ENCODE assay signal across 5 worm cellular contexts in genomic region chrIV:5393566-5393965, ce11.
TF ChIP-seq lines count a peak whose summit lies in the region.

No protein-coding gene starts in this region.

TF ChIP-seq in whole organism, L1 larva, 84 proteins besides CTCF, POLR2A, EP300 and RAD21:
- TF ChIP-seq pax-3 (tag; optimal IDR thresholded peaks at IDR 0.05; lab: Kevin White, UChicago) (no peak), unc-130 (tag; optimal IDR thresholded peaks at IDR 0.05; lab: Kevin White, UChicago) (no peak), ceh-88 (GFP tag; IDR thresholded peaks at IDR 0.05; lab: Robert Waterston, UW) (no peak), elt-3 (tag; optimal IDR thresholded peaks at IDR 0.05; lab: Kevin White, UChicago) (no peak), nhr-71 (tag; optimal IDR thresholded peaks at IDR 0.05; lab: Kevin White, UChicago) (peak; percentile 18), hlh-4 (tag; optimal IDR thresholded peaks at IDR 0.05; lab: Kevin White, UChicago) (no peak), ceh-90 (tag; optimal IDR thresholded peaks at IDR 0.05; lab: Kevin White, UChicago) (no peak), lin-14 (GFP tag; optimal IDR thresholded peaks at IDR 0.05; lab: Kevin White, UChicago) (no peak), lin-35 (GFP tag; optimal IDR thresholded peaks at IDR 0.05; lab: Kevin White, UChicago) (peak in 1 of 2 experiments; percentile 43), C04F5.9 (tag; optimal IDR thresholded peaks at IDR 0.05; lab: Kevin White, UChicago) (no peak), elt-2 (tag; optimal IDR thresholded peaks at IDR 0.05; lab: Kevin White, UChicago) (peak; percentile 54), nhr-19 (GFP tag; conservative IDR thresholded peaks at IDR 0.05; lab: Robert Waterston, UW) (no peak), mdl-1 (tag; optimal IDR thresholded peaks at IDR 0.05; lab: Kevin White, UChicago) (no peak), aha-1 (tag; optimal IDR thresholded peaks at IDR 0.05; lab: Kevin White, UChicago) (no peak), lin-15B (tag; optimal IDR thresholded peaks at IDR 0.05; lab: Kevin White, UChicago) (no peak), C34B4.2 (tag; optimal IDR thresholded peaks at IDR 0.05; lab: Kevin White, UChicago) (no peak), blmp-1 (tag; optimal IDR thresholded peaks at IDR 0.05; lab: Kevin White, UChicago) (no peak), alr-1 (tag; optimal IDR thresholded peaks at IDR 0.05; lab: Kevin White, UChicago; ENCODE audit: borderline replicate concordance) (no peak), ets-5 (GFP tag; IDR thresholded peaks at IDR 0.05; lab: Robert Waterston, UW) (no peak)

TF ChIP-seq in whole organism, L2 larva, 48 proteins besides CTCF, POLR2A, EP300 and RAD21:
- peak; percentile 16 for TF ChIP-seq sma-9 (GFP tag; optimal IDR thresholded peaks at IDR 0.05; lab: Kevin White, UChicago)
- TF ChIP-seq sma-9 (tag; optimal IDR thresholded peaks at IDR 0.05; lab: Kevin White, UChicago): no peak
- TF ChIP-seq nhr-21 (tag; optimal IDR thresholded peaks at IDR 0.05; lab: Kevin White, UChicago): no peak
- TF ChIP-seq snpc-4 (tag; optimal IDR thresholded peaks at IDR 0.05; lab: Kevin White, UChicago): no peak
- no peak for TF ChIP-seq elt-3 (tag; optimal IDR thresholded peaks at IDR 0.05; lab: Kevin White, UChicago)
- peak; percentile 19 for TF ChIP-seq fos-1 (tag; optimal IDR thresholded peaks at IDR 0.05; lab: Kevin White, UChicago)
- TF ChIP-seq gmeb-1 (tag; optimal IDR thresholded peaks at IDR 0.05; lab: Kevin White, UChicago): peak; percentile 40
- TF ChIP-seq lsy-2 (tag; optimal IDR thresholded peaks at IDR 0.05; lab: Kevin White, UChicago): no peak

TF ChIP-seq in whole organism, L3 larva, 47 proteins besides CTCF, POLR2A, EP300 and RAD21:
- no peak for TF ChIP-seq ceh-82 (tag; optimal IDR thresholded peaks at IDR 0.05; lab: Kevin White, UChicago)
- TF ChIP-seq elt-2 (tag; optimal IDR thresholded peaks at IDR 0.05; lab: Kevin White, UChicago): peak; percentile 68
- no peak for TF ChIP-seq egl-5 (tag; optimal IDR thresholded peaks at IDR 0.05; lab: Kevin White, UChicago)
- peak; percentile 51 for TF ChIP-seq pha-4 (tag; optimal IDR thresholded peaks at IDR 0.05; lab: Kevin White, UChicago)
- peak; percentile 61 for TF ChIP-seq pqm-1 (tag; optimal IDR thresholded peaks at IDR 0.05; lab: Kevin White, UChicago)

TF ChIP-seq in whole organism, L4 larva, 104 proteins besides CTCF, POLR2A, EP300 and RAD21:
- no peak for TF ChIP-seq rbr-2 (tag; optimal IDR thresholded peaks at IDR 0.05; lab: Kevin White, UChicago)
- TF ChIP-seq hlh-11 (tag; optimal IDR thresholded peaks at IDR 0.05; lab: Kevin White, UChicago): peak; percentile 39
- peak; percentile 22 for TF ChIP-seq nhr-77 (tag; optimal IDR thresholded peaks at IDR 0.05; lab: Kevin White, UChicago)
- peak; percentile 53 for TF ChIP-seq ama-1 (optimal IDR thresholded peaks at IDR 0.05; lab: Kevin White, UChicago)
- peak; percentile 31 for TF ChIP-seq duxl-1 (tag; optimal IDR thresholded peaks at IDR 0.05; lab: Kevin White, UChicago; ENCODE audit: poor library complexity)
- TF ChIP-seq F49E8.2 (tag; optimal IDR thresholded peaks at IDR 0.05; lab: Kevin White, UChicago; ENCODE audit: borderline replicate concordance): no peak
- peak; percentile 63 for TF ChIP-seq mdt-29 (GFP tag; IDR thresholded peaks at IDR 0.05; lab: Robert Waterston, UW)
- TF ChIP-seq zfp-2 (tag; optimal IDR thresholded peaks at IDR 0.05; lab: Kevin White, UChicago): no peak
- peak; percentile 62 for TF ChIP-seq hlh-30 (tag; optimal IDR thresholded peaks at IDR 0.05; lab: Kevin White, UChicago; ENCODE audit: insufficient read depth)
- TF ChIP-seq F10B5.3 (tag; optimal IDR thresholded peaks at IDR 0.05; lab: Kevin White, UChicago): no peak
- TF ChIP-seq pha-4 (GFP tag; IDR thresholded peaks at IDR 0.05; lab: Robert Waterston, UW): 0 out of 2 replicates have a peak, but pooled peaks have one; percentile 17
- TF ChIP-seq pha-4 (tag; optimal IDR thresholded peaks at IDR 0.05; lab: Kevin White, UChicago): no peak
- TF ChIP-seq mes-2 (tag; optimal IDR thresholded peaks at IDR 0.05; lab: Kevin White, UChicago; ENCODE audit: poor library complexity, severe bottlenecking): peak; percentile 16
- TF ChIP-seq dve-1 (tag; optimal IDR thresholded peaks at IDR 0.05; lab: Kevin White, UChicago; ENCODE audit: insufficient read depth): peak; percentile 71
- TF ChIP-seq mep-1 (tag; optimal IDR thresholded peaks at IDR 0.05; lab: Kevin White, UChicago): peak; percentile 21
- TF ChIP-seq mxl-3 (GFP tag; optimal IDR thresholded peaks at IDR 0.05; lab: Kevin White, UChicago): no peak
- peak; percentile 56 for TF ChIP-seq dmd-6 (GFP tag; IDR thresholded peaks at IDR 0.05; lab: Robert Waterston, UW)
- no peak for TF ChIP-seq Y75B8A.6 (GFP tag; IDR thresholded peaks at IDR 0.05; lab: Robert Waterston, UW)
- TF ChIP-seq nhr-10 (tag; optimal IDR thresholded peaks at IDR 0.05; lab: Kevin White, UChicago): no peak
- TF ChIP-seq pqm-1 (tag; optimal IDR thresholded peaks at IDR 0.05; lab: Kevin White, UChicago): peak; percentile 22
- peak; percentile 34; the same call in 1 of the 2 replicates for TF ChIP-seq lin-38 (GFP tag; IDR thresholded peaks at IDR 0.05; lab: Robert Waterston, UW)
- TF ChIP-seq ztf-7 (tag; optimal IDR thresholded peaks at IDR 0.05; lab: Kevin White, UChicago): no peak
- no peak for TF ChIP-seq daf-16 (GFP tag; optimal IDR thresholded peaks at IDR 0.05; lab: Kevin White, UChicago)
- peak; percentile 76 for TF ChIP-seq daf-16 (tag; optimal IDR thresholded peaks at IDR 0.05; lab: Kevin White, UChicago)
- peak; percentile 39 for TF ChIP-seq nhr-28 (tag; optimal IDR thresholded peaks at IDR 0.05; lab: Kevin White, UChicago)

TF ChIP-seq in whole organism, young adult, 124 proteins besides CTCF, POLR2A, EP300 and RAD21:
- TF ChIP-seq nfya-2 (GFP tag; IDR thresholded peaks at IDR 0.05; lab: Robert Waterston, UW) (no peak), cebp-2 (GFP tag; IDR thresholded peaks at IDR 0.05; lab: Robert Waterston, UW) (no peak), B0336.3 (GFP tag; IDR thresholded peaks at IDR 0.05; lab: Robert Waterston, UW) (0 out of 2 replicates have a peak, but pooled peaks have one; percentile 10), F57A8.1 (GFP tag; optimal IDR thresholded peaks at IDR 0.05; lab: Kevin White, UChicago) (no peak), somi-1 (GFP tag; optimal IDR thresholded peaks at IDR 0.05; lab: Kevin White, UChicago) (no peak), cebp-1 (GFP tag; IDR thresholded peaks at IDR 0.05; lab: Robert Waterston, UW) (no peak), cebp-1 (tag; optimal IDR thresholded peaks at IDR 0.05; lab: Kevin White, UChicago) (no peak), madf-10 (tag; optimal IDR thresholded peaks at IDR 0.05; lab: Kevin White, UChicago) (no peak), mel-28 (tag; optimal IDR thresholded peaks at IDR 0.05; lab: Kevin White, UChicago; ENCODE audit: borderline replicate concordance) (no peak), ztf-22 (GFP tag; optimal IDR thresholded peaks at IDR 0.05; lab: Kevin White, UChicago) (no peak), efl-1 (GFP tag; optimal IDR thresholded peaks at IDR 0.05; lab: Kevin White, UChicago) (no peak), hlh-12 (tag; optimal IDR thresholded peaks at IDR 0.05; lab: Kevin White, UChicago) (no peak), repo-1 (tag; optimal IDR thresholded peaks at IDR 0.05; lab: Kevin White, UChicago) (no peak), nhr-80 (tag; optimal IDR thresholded peaks at IDR 0.05; lab: Kevin White, UChicago) (peak; percentile 43), Y79H2A.3 (GFP tag; conservative IDR thresholded peaks at IDR 0.05; lab: Robert Waterston, UW) (no peak), lin-54 (GFP tag; optimal IDR thresholded peaks at IDR 0.05; lab: Kevin White, UChicago) (no peak), xnd-1 (tag; optimal IDR thresholded peaks at IDR 0.05; lab: Kevin White, UChicago) (no peak), lin-26 (GFP tag; IDR thresholded peaks at IDR 0.05; lab: Robert Waterston, UW) (no peak), snpc-4 (GFP tag; optimal IDR thresholded peaks at IDR 0.05; lab: Kevin White, UChicago) (no peak), snpc-4 (tag; optimal IDR thresholded peaks at IDR 0.05; lab: Kevin White, UChicago) (peak in 1 of 4 experiments; percentile 45), aptf-2 (GFP tag; conservative IDR thresholded peaks at IDR 0.05; lab: Robert Waterston, UW) (no peak), attf-5 (GFP tag; optimal IDR thresholded peaks at IDR 0.05; lab: Kevin White, UChicago) (no peak), hmg-1.2 (GFP tag; IDR thresholded peaks at IDR 0.05; lab: Robert Waterston, UW) (0 out of 2 replicates have a peak, but pooled peaks have one; percentile 16), ceh-27 (GFP tag; optimal IDR thresholded peaks at IDR 0.05; lab: Kevin White, UChicago) (no peak), F23B12.7 (tag; optimal IDR thresholded peaks at IDR 0.05; lab: Kevin White, UChicago; ENCODE audit: insufficient read depth) (no peak), ztf-25 (GFP tag; IDR thresholded peaks at IDR 0.05; lab: Robert Waterston, UW) (no peak), ztf-6 (GFP tag; IDR thresholded peaks at IDR 0.05; lab: Robert Waterston, UW) (no peak), attf-6 (GFP tag; IDR thresholded peaks at IDR 0.05; lab: Robert Waterston, UW) (0 out of 2 replicates have a peak, but pooled peaks have one; percentile 46), tlf-1 (GFP tag; optimal IDR thresholded peaks at IDR 0.05; lab: Kevin White, UChicago) (peak; percentile 1), dox-1 (GFP tag; IDR thresholded peaks at IDR 0.05; lab: Robert Waterston, UW) (no peak), ama-1 (optimal IDR thresholded peaks at IDR 0.05; lab: Kevin White, UChicago) (no peak), ama-1 (GFP tag; optimal IDR thresholded peaks at IDR 0.05; lab: Kevin White, UChicago) (no peak), hrde-1 (tag; optimal IDR thresholded peaks at IDR 0.05; lab: Kevin White, UChicago; ENCODE audit: borderline replicate concordance) (no peak), F10E7.11 (tag; optimal IDR thresholded peaks at IDR 0.05; lab: Kevin White, UChicago) (no peak), snpc-1.3 (tag; optimal IDR thresholded peaks at IDR 0.05; lab: Kevin White, UChicago; ENCODE audit: insufficient read depth) (peak; percentile 4), gei-17 (GFP tag; optimal IDR thresholded peaks at IDR 0.05; lab: Kevin White, UChicago) (no peak)
